Worm (Caenorhabditis elegans) whole organism, L4 larva: ENCODE measurements around the gene str-146.
A peak's percentile ranks its signal among the peaks of the same experiment; 100 is the strongest.

Source experiments
- R02D3.7 ChIP-seq: fragments of 150-350 bp; sonication (generic microtip); optimal IDR thresholded peaks from 3 replicates; lab custom pipeline; 2014; ENCODE audit warnings: missing biosample characterization, missing genetic modification characterization
- aly-2 ChIP-seq: sonication (generic microtip); optimal IDR thresholded peaks from 2 replicates; lab custom pipeline; 2018; ENCODE audit warnings: missing biosample characterization, missing genetic modification characterization
- hlh-30 ChIP-seq: sonication (generic microtip); optimal IDR thresholded peaks from 2 replicates; lab custom pipeline; 2017; ENCODE audit warnings: antibody characterized with exemption, mild to moderate bottlenecking, missing genetic modification characterization, missing compliant biosample characterization; ENCODE audit not compliant: insufficient read depth
- jun-1 ChIP-seq: fragments of 150-350 bp; optimal IDR thresholded peaks from 2 replicates; lab custom pipeline; 2014; ENCODE audit warnings: missing biosample characterization, missing genetic modification reagents, missing genetic modification characterization
- nhr-11 ChIP-seq: fragments of 150-350 bp; optimal IDR thresholded peaks from 2 replicates; lab custom pipeline; 2014; ENCODE audit warnings: missing biosample characterization, missing genetic modification characterization
- nhr-28 ChIP-seq: fragments of 150-350 bp; optimal IDR thresholded peaks from 2 replicates; lab custom pipeline; 2014; ENCODE audit warnings: missing biosample characterization, missing genetic modification characterization
- nhr-76 ChIP-seq: fragments of 150-350 bp; optimal IDR thresholded peaks from 2 replicates; lab custom pipeline; 2014; ENCODE audit warnings: missing biosample characterization, missing genetic modification characterization
- nhr-77 ChIP-seq: fragments of 150-350 bp; optimal IDR thresholded peaks from 2 replicates; lab custom pipeline; 2014; ENCODE audit warnings: missing biosample characterization, missing genetic modification characterization
- sdz-12 ChIP-seq: fragments of 200-800 bp; sonication (Bioruptor generic); optimal IDR thresholded peaks from 2 replicates; lab custom pipeline; 2018; ENCODE audit warnings: mild to moderate bottlenecking, missing genetic modification characterization, missing compliant biosample characterization
- skn-1 ChIP-seq: fragments of 150-350 bp; optimal IDR thresholded peaks from 2 replicates; lab custom pipeline; 2014; ENCODE audit warnings: missing biosample characterization, missing genetic modification characterization
- unc-62 ChIP-seq, 3 experiments: fragments of 150-350 bp in 1 of 3; sonication (generic microtip); optimal IDR thresholded peaks in 2 of 3; peaks in 1 of 3; 1 replicate in 1 of 3; 2 replicates in 2 of 3; lab custom pipeline; 2014 to 2017; ENCODE audit warnings: missing biosample characterization in 3 of 3, missing genetic modification characterization in 3 of 3, missing genetic modification reagents in 3 of 3, missing genotype in 1 of 3
- zag-1 ChIP-seq: fragments of 150-350 bp; optimal IDR thresholded peaks from 2 replicates; lab custom pipeline; 2014; ENCODE audit warnings: missing biosample characterization, missing genetic modification characterization
- ztf-7 ChIP-seq: fragments of 150-350 bp; optimal IDR thresholded peaks from 2 replicates; lab custom pipeline; 2014; ENCODE audit warnings: missing biosample characterization, missing genetic modification characterization

ce11 chrV:8132926-8133325 lies 37.6 kb upstream of the str-146 start, which contains the start of gene D1014.4:
- no peak for TF ChIP-seq nhr-11 (tag; lab: Kevin White, UChicago)
- TF ChIP-seq R02D3.7 (tag; lab: Kevin White, UChicago), result no peak
- no peak for TF ChIP-seq aly-2 (tag; lab: Kevin White, UChicago)
- TF ChIP-seq hlh-30 (tag; lab: Kevin White, UChicago), result peak; percentile 46
- no peak for TF ChIP-seq zag-1 (tag; lab: Kevin White, UChicago)
- no peak for TF ChIP-seq sdz-12 (GFP tag; lab: Kevin White, UChicago)
- no peak for TF ChIP-seq jun-1 (tag; lab: Kevin White, UChicago)
- no peak for TF ChIP-seq skn-1
- no peak for TF ChIP-seq nhr-77
- TF ChIP-seq unc-62 (GFP tag; optimal IDR thresholded peaks at IDR 0.05 in 1 of 2; lab: Kevin White, UChicago), result no peak
- no peak for TF ChIP-seq unc-62 (tag; optimal IDR thresholded peaks at IDR 0.05; lab: Kevin White, UChicago)
- no peak for TF ChIP-seq nhr-28 (tag; lab: Kevin White, UChicago)
- no peak for TF ChIP-seq nhr-76 (tag; lab: Kevin White, UChicago)
- TF ChIP-seq ztf-7 (tag; lab: Kevin White, UChicago), result no peak
